Fruit fly (Drosophila melanogaster) S2 (cell line): ENCODE results near the gene yps.

ENCODE experiments used
- CG8478 ChIP-seq: fragments of >200 bp; optimal IDR thresholded peaks from 2 replicates; lab custom pipeline; 2018
- CTCF ChIP-seq, 2 experiments: fragments of >200 bp; optimal IDR thresholded peaks; 2 replicates each; lab custom pipeline; 2018

DNA sequence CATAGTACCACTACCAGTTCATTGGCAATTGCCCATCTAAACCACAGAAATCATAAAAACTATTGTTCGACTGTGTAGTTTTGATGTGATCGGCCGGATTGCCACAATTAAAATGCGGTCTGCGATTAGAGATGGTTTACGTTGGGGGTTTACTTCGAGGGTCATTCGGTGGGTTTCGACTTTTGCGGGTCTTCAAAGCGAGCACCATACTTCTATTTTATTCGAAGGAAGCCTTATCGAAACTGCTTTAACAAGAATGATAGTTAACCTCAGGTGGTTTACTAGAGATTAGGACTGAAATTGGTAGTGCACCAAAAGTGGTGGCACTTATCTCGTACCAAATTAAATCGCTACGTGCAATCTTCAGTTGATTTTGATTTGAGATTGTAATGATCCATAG lies 47.0 kb downstream of the yps start:
- TF ChIP-seq CG8478 (lab: Kevin White, UChicago): no peak
- TF ChIP-seq CTCF (optimal IDR thresholded peaks at IDR 0.05; lab: Kevin White, UChicago): no peak
